Worm (Caenorhabditis elegans) whole organism, L3 larva: ENCODE results near the gene Y62E10A.3.

Experiments
- R02D3.7 ChIP-seq: fragments of 150-350 bp; optimal IDR thresholded peaks from 2 replicates; lab custom pipeline; 2014; ENCODE audit warnings: missing biosample characterization, missing genetic modification characterization
- ZK546.5 ChIP-seq: sonication (generic microtip); optimal IDR thresholded peaks from 2 replicates; lab custom pipeline; 2017; ENCODE audit warnings: missing biosample characterization, missing genetic modification characterization
- aly-2 ChIP-seq: fragments of 150-350 bp; optimal IDR thresholded peaks from 2 replicates; lab custom pipeline; 2014; ENCODE audit warnings: missing biosample characterization, missing genetic modification characterization
- ceh-16 ChIP-seq: sonication (generic microtip); optimal IDR thresholded peaks from 2 replicates; lab custom pipeline; 2017; ENCODE audit warnings: missing biosample characterization, missing genetic modification characterization
- ceh-28 ChIP-seq: fragments of 150-350 bp; optimal IDR thresholded peaks from 2 replicates; lab custom pipeline; 2014; ENCODE audit warnings: missing biosample characterization, missing genetic modification reagents, missing genetic modification characterization
- ceh-9 ChIP-seq: sonication (generic microtip); optimal IDR thresholded peaks from 2 replicates; lab custom pipeline; 2018; ENCODE audit warnings: missing biosample characterization, missing genetic modification characterization
- daf-12 ChIP-seq: fragments of 150-350 bp; optimal IDR thresholded peaks from 2 replicates; lab custom pipeline; 2014; ENCODE audit warnings: missing biosample characterization, missing genetic modification reagents, missing genetic modification characterization
- egl-27 ChIP-seq: sonication (generic microtip); optimal IDR thresholded peaks from 4 replicates; lab custom pipeline; 2017; ENCODE audit warnings: missing biosample characterization, missing genetic modification reagents, missing genetic modification characterization
- egl-5 ChIP-seq: fragments of 150-350 bp; optimal IDR thresholded peaks from 2 replicates; lab custom pipeline; 2017; ENCODE audit warnings: missing biosample characterization, missing genetic modification reagents, missing genetic modification characterization, inconsistent platforms
- elt-1 ChIP-seq: fragments of 150-350 bp; optimal IDR thresholded peaks from 2 replicates; lab custom pipeline; 2014; ENCODE audit warnings: missing biosample characterization, missing genetic modification characterization
- elt-2 ChIP-seq: sonication (generic microtip); optimal IDR thresholded peaks from 2 replicates; lab custom pipeline; 2016; ENCODE audit warnings: missing genetic modification reagents, mild to moderate bottlenecking, missing genetic modification characterization, missing compliant biosample characterization
- eor-1 ChIP-seq, 2 experiments: fragments of 150-350 bp; optimal IDR thresholded peaks; 2 replicates each; lab custom pipeline; 2014 to 2018; ENCODE audit warnings: missing biosample characterization in 2 of 2, missing genetic modification characterization in 2 of 2
- fkh-2 ChIP-seq: fragments of 150-350 bp; optimal IDR thresholded peaks from 2 replicates; lab custom pipeline; 2014; ENCODE audit warnings: missing biosample characterization, missing genetic modification reagents, missing genetic modification characterization
- fos-1 ChIP-seq: fragments of 150-350 bp; optimal IDR thresholded peaks from 2 replicates; lab custom pipeline; 2014; ENCODE audit warnings: missing biosample characterization, missing genetic modification characterization
- hmg-11 ChIP-seq: sonication (generic microtip); optimal IDR thresholded peaks from 2 replicates; lab custom pipeline; 2016; ENCODE audit warnings: missing genetic modification characterization, missing compliant biosample characterization
- jun-1 ChIP-seq: fragments of 150-350 bp; optimal IDR thresholded peaks from 2 replicates; lab custom pipeline; 2014; ENCODE audit warnings: missing biosample characterization, missing genetic modification reagents, missing genetic modification characterization
- lin-15B ChIP-seq: fragments of 150-350 bp; optimal IDR thresholded peaks from 2 replicates; lab custom pipeline; 2014; ENCODE audit warnings: missing biosample characterization, missing genetic modification characterization
- lin-39 ChIP-seq: fragments of 150-350 bp; optimal IDR thresholded peaks from 2 replicates; lab custom pipeline; 2018; ENCODE audit warnings: missing biosample characterization, missing genetic modification reagents, missing genetic modification characterization
- lsy-12 ChIP-seq: sonication (generic microtip); optimal IDR thresholded peaks from 2 replicates; lab custom pipeline; 2016; ENCODE audit warnings: mild to moderate bottlenecking, missing genetic modification characterization, missing compliant biosample characterization
- mdl-1 ChIP-seq: fragments of 150-350 bp; optimal IDR thresholded peaks from 2 replicates; lab custom pipeline; 2014; ENCODE audit warnings: missing biosample characterization, missing genetic modification characterization
- mml-1 ChIP-seq: fragments of 150-350 bp; sonication (generic microtip); optimal IDR thresholded peaks from 3 replicates; lab custom pipeline; 2014; ENCODE audit warnings: missing biosample characterization, missing genetic modification characterization
- nfya-1 ChIP-seq: sonication (generic microtip); optimal IDR thresholded peaks from 2 replicates; lab custom pipeline; 2017; ENCODE audit warnings: missing genetic modification characterization, mild to moderate bottlenecking, missing compliant biosample characterization, antibody characterized with exemption, moderate library complexity; ENCODE audit not compliant: insufficient read depth
- nhr-11 ChIP-seq: fragments of 150-350 bp; optimal IDR thresholded peaks from 2 replicates; lab custom pipeline; 2014; ENCODE audit warnings: missing biosample characterization, missing genetic modification characterization
- nhr-12 ChIP-seq: fragments of 150-350 bp; optimal IDR thresholded peaks from 2 replicates; lab custom pipeline; 2014; ENCODE audit warnings: missing biosample characterization, missing genetic modification characterization
- nhr-23 ChIP-seq: fragments of 150-350 bp; optimal IDR thresholded peaks from 2 replicates; lab custom pipeline; 2014; ENCODE audit warnings: missing biosample characterization, missing genetic modification reagents, missing genetic modification characterization
- nhr-237 ChIP-seq: fragments of 150-350 bp; optimal IDR thresholded peaks from 2 replicates; lab custom pipeline; 2014; ENCODE audit warnings: missing biosample characterization, missing genetic modification characterization
- nhr-76 ChIP-seq: fragments of 150-350 bp; sonication (generic microtip); optimal IDR thresholded peaks from 5 replicates; lab custom pipeline; 2014; ENCODE audit warnings: missing biosample characterization, missing genetic modification characterization
- nhr-77 ChIP-seq: fragments of 150-350 bp; optimal IDR thresholded peaks from 2 replicates; lab custom pipeline; 2014; ENCODE audit warnings: missing biosample characterization, missing genetic modification characterization
- pha-4 ChIP-seq: fragments of 150-350 bp; optimal IDR thresholded peaks from 2 replicates; lab custom pipeline; 2014; ENCODE audit warnings: missing biosample characterization, missing genetic modification reagents, missing genetic modification characterization
- pqm-1 ChIP-seq: fragments of 150-350 bp; optimal IDR thresholded peaks from 2 replicates; lab custom pipeline; 2017; ENCODE audit warnings: missing biosample characterization, missing genetic modification characterization, inconsistent platforms
- sea-2 ChIP-seq: fragments of 150-350 bp; sonication (generic microtip); optimal IDR thresholded peaks from 4 replicates; lab custom pipeline; 2014; ENCODE audit warnings: missing biosample characterization, missing genetic modification reagents, missing genetic modification characterization
- skn-1 ChIP-seq: fragments of 150-350 bp; optimal IDR thresholded peaks from 2 replicates; lab custom pipeline; 2014; ENCODE audit warnings: missing biosample characterization, missing genetic modification characterization
- snpc-4 ChIP-seq: fragments of 150-350 bp; optimal IDR thresholded peaks from 2 replicates; lab custom pipeline; 2014; ENCODE audit warnings: missing biosample characterization, missing genetic modification characterization
- unc-39 ChIP-seq: sonication (generic microtip); optimal IDR thresholded peaks from 4 replicates; lab custom pipeline; 2017; ENCODE audit warnings: missing biosample characterization, missing genetic modification characterization
- unc-62 ChIP-seq: fragments of 150-350 bp; sonication (generic microtip); optimal IDR thresholded peaks from 4 replicates; lab custom pipeline; 2014; ENCODE audit warnings: missing biosample characterization, missing genetic modification reagents, missing genetic modification characterization

Gene Y62E10A.3

DNA sequence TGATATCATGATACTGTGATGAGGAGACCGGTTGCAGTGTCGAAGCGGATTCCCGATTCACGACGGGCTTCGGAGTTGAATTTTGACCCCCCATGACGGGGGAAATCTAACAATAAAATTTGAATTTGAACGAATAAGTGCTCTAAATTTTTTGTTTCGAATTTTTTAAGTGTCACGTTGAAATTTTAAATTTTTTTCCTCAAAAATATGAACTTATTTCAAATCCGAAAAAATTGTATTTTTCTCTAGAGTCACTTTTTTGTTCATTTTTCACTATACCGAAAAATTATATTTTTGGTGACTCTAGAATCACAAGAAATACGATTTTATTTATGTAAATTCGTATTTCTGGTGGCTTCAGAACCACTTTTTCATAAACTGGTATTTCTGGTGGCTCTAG, 1.6 kb downstream of the Y62E10A.3 start, which contains the start of gene W02A2.8:
Gene W02A2.8 (minus strand): TSS at position 101 of the 400 bp plus-strand sequence.
- TF ChIP-seq fos-1 = no peak
- TF ChIP-seq jun-1 (tag; lab: Kevin White, UChicago) = no peak
- TF ChIP-seq R02D3.7 (tag; lab: Kevin White, UChicago) = no peak
- no peak for TF ChIP-seq unc-39 (tag; lab: Kevin White, UChicago)
- TF ChIP-seq mml-1 (tag; lab: Kevin White, UChicago) = no peak
- no peak for TF ChIP-seq eor-1 (tag; optimal IDR thresholded peaks at IDR 0.05; lab: Kevin White, UChicago)
- TF ChIP-seq pqm-1 (tag; lab: Kevin White, UChicago) = no peak
- TF ChIP-seq ceh-28 (tag; lab: Kevin White, UChicago) = no peak
- no peak for TF ChIP-seq elt-2 (tag; lab: Kevin White, UChicago)
- TF ChIP-seq nhr-11 (tag; lab: Kevin White, UChicago) = no peak
- TF ChIP-seq unc-62 (GFP tag; lab: Kevin White, UChicago) = no peak
- TF ChIP-seq nhr-23 = no peak
- TF ChIP-seq skn-1 (tag; lab: Kevin White, UChicago) = no peak
- TF ChIP-seq nhr-237 (tag; lab: Kevin White, UChicago) = no peak
- no peak for TF ChIP-seq lin-15B (tag; lab: Kevin White, UChicago)
- no peak for TF ChIP-seq aly-2 (tag; lab: Kevin White, UChicago)
- TF ChIP-seq ceh-9 (tag; lab: Kevin White, UChicago) = no peak
- no peak for TF ChIP-seq snpc-4 (tag; lab: Kevin White, UChicago)

DNA sequence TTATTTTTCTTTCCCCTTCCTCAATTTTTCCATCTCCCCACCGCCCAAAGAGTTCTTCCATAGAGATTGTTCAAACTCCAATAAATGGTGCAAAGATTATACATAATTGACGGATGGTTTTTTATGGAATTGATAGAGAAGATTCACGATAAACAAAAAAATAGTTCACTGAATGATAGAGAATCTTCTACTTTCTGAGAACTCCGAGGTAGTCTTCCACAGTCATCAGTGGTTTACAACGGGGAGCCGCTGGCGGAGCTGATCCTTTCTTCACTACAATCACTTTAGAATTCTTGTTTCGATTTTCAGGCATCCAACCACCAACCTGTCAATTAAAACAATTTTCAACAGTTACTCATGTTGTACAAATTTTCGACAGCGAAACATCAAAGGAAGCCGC, 4.0 kb downstream of the Y62E10A.3 start:
- TF ChIP-seq nhr-12 = no peak
- no peak for TF ChIP-seq nhr-77 (tag; lab: Kevin White, UChicago)
- no peak for TF ChIP-seq sea-2 (GFP tag; lab: Kevin White, UChicago)
- TF ChIP-seq mdl-1 (tag; lab: Kevin White, UChicago) = no peak
- no peak for TF ChIP-seq aly-2 (tag; lab: Kevin White, UChicago)
- no peak for TF ChIP-seq egl-5 (tag; lab: Kevin White, UChicago)
- no peak for TF ChIP-seq lin-39 (tag; lab: Kevin White, UChicago)
- TF ChIP-seq nfya-1 = no peak

DNA sequence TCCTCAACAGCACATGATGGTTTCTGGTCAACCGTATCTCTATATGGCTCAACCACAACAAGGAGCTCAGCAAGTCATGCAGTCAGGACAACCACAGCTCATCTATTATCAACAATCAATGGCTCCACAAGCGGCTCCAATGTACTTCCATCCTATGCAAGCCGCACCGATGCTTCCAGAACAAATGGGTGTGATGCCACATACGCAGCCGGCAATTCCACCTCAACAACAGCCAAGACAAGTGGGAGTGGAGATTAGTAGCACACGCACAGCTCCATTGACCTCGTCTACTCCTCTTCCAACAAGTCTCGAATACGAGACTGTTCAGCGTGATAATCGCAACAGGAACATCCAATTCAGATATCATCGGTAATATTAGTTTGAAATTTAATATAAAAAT, 6.0 kb downstream of the Y62E10A.3 start:
- TF ChIP-seq ZK546.5 (tag; lab: Kevin White, UChicago) (no peak), egl-27 (tag; lab: Kevin White, UChicago) (no peak), unc-62 (GFP tag; lab: Kevin White, UChicago) (no peak), ceh-16 (tag; lab: Kevin White, UChicago) (no peak), egl-5 (tag; lab: Kevin White, UChicago) (no peak), elt-1 (tag; lab: Kevin White, UChicago) (no peak), nhr-11 (tag; lab: Kevin White, UChicago) (no peak), nhr-23 (no peak), pha-4 (no peak), lin-39 (tag; lab: Kevin White, UChicago) (no peak), nfya-1 (no peak), nhr-76 (tag; lab: Kevin White, UChicago) (no peak), lsy-12 (no peak), jun-1 (tag; lab: Kevin White, UChicago) (no peak), daf-12 (no peak)

DNA sequence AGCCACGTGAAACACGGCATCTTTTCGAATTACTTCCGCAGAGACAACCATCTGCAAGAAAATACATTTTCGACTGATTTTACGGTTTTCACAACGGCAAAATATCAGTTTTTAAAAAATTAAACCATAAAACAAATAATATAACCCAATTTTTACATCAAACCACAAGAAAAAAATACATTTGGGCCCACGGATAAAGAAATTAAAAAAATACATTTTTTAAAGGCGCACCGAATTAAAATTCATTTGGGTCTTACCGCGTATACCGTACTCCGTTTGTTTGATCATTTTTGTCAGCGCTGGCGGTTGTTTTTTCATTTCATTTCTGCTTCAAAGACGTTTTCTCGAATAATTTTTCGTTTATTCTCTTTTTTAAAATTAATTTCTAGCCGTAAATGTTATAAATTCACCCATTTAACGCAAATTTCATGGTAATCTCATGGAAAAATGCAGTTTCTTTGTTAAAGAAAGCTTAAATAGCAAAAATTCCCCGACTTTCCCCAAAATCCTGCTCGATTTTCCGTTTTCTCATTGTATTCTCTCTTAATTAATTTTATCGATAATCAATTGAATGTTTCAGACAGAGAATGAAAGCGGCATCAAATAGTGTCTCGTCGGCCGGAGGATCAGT, 6.8 kb downstream of the Y62E10A.3 start, which contains the start of the genes rec-8 and mex-5:
Gene rec-8 (minus strand): TSS at position 51 of the 631 bp plus-strand sequence.
Gene mex-5 (plus strand): TSS at position 581 of the 631 bp plus-strand sequence.
- TF ChIP-seq elt-1 (tag; lab: Kevin White, UChicago) (peak; percentile 80), ZK546.5 (tag; lab: Kevin White, UChicago) (no peak), hmg-11 (tag; lab: Kevin White, UChicago) (no peak), fkh-2 (no peak), skn-1 (tag; lab: Kevin White, UChicago) (no peak), eor-1 (tag; optimal IDR thresholded peaks at IDR 0.05; lab: Kevin White, UChicago) (no peak)
